Worm (Caenorhabditis elegans): ENCODE measurements around the gene Y105C5B.1413.

- TF ChIP-seq mep-1 (tag; optimal IDR thresholded peaks at IDR 0.05), result no peak
- TF ChIP-seq unc-39 (tag; optimal IDR thresholded peaks at IDR 0.05), result no peak
- no peak for TF ChIP-seq nhr-237 (tag; optimal IDR thresholded peaks at IDR 0.05)
- no peak for TF ChIP-seq lsy-2 (tag; optimal IDR thresholded peaks at IDR 0.05)
- TF ChIP-seq ztf-11 (tag; optimal IDR thresholded peaks at IDR 0.05), result no peak
- TF ChIP-seq blmp-1 (tag; optimal IDR thresholded peaks at IDR 0.05), result no peak
- no peak for TF ChIP-seq sptf-1 (tag; optimal IDR thresholded peaks at IDR 0.05)
- no peak for TF ChIP-seq lin-13 (tag; optimal IDR thresholded peaks at IDR 0.05)
Observed at ce11 chrIV:16210913-16211312, 26.5 kb upstream of the Y105C5B.1413 start, which contains the start of gene H25K10.2.
